Fruit fly (Drosophila melanogaster) whole organism, pupa: Measurements from ENCODE around the gene CG4653.

Experiments used
- CG12605 ChIP-seq: fragments of 200-800 bp; sonication (Bioruptor generic); IDR thresholded peaks from 2 replicates; pipeline ENCODE4 v1.3.6; 2022; ENCODE audit warnings: missing biosample characterization, missing genetic modification characterization
- CG13204 ChIP-seq: fragments of 200-800 bp; sonication (Bioruptor generic); optimal IDR thresholded peaks from 2 replicates; lab custom pipeline; 2018; ENCODE audit warnings: missing biosample characterization, mild to moderate bottlenecking, missing genetic modification characterization, moderate library complexity
- CG14655 ChIP-seq: fragments of 200-800 bp; sonication (Bioruptor generic); optimal IDR thresholded peaks from 3 replicates; lab custom pipeline; 2017; ENCODE audit warnings: mild to moderate bottlenecking, missing biosample characterization, missing genetic modification reagents, missing genetic modification characterization
- CG15710 ChIP-seq: fragments of 200-800 bp; sonication (Bioruptor generic); optimal IDR thresholded peaks from 2 replicates; lab custom pipeline; 2018; ENCODE audit warnings: missing biosample characterization, mild to moderate bottlenecking, missing genetic modification characterization, moderate library complexity
- CG17806 ChIP-seq: fragments of 200-800 bp; sonication (Bioruptor generic); optimal IDR thresholded peaks from 2 replicates; lab custom pipeline; 2018; ENCODE audit warnings: missing biosample characterization, mild to moderate bottlenecking, missing genetic modification characterization, moderate library complexity
- CG34367 ChIP-seq: fragments of 200-800 bp; sonication (Bioruptor generic); optimal IDR thresholded peaks from 2 replicates; lab custom pipeline; 2018; ENCODE audit warnings: missing biosample characterization, mild to moderate bottlenecking, missing genetic modification characterization
- CG4496 ChIP-seq: fragments of 200-800 bp; sonication (Bioruptor generic); IDR thresholded peaks from 3 replicates; pipeline ENCODE4 v1.3.6; 2022; ENCODE audit warnings: missing biosample characterization, missing genetic modification characterization
- CG8159 ChIP-seq: fragments of 200-800 bp; sonication (Bioruptor generic); optimal IDR thresholded peaks from 3 replicates; lab custom pipeline; 2018; ENCODE audit warnings: missing biosample characterization, mild to moderate bottlenecking, missing genetic modification characterization, moderate library complexity
- CG8301 ChIP-seq: fragments of 200-800 bp; sonication (Bioruptor generic); optimal IDR thresholded peaks from 2 replicates; lab custom pipeline; 2018; ENCODE audit warnings: missing biosample characterization, mild to moderate bottlenecking, missing genetic modification characterization
- CG9948 ChIP-seq: fragments of 200-800 bp; sonication (Bioruptor generic); optimal IDR thresholded peaks from 2 replicates; lab custom pipeline; 2018; ENCODE audit warnings: missing biosample characterization, mild to moderate bottlenecking, missing genetic modification characterization, moderate library complexity
- D1 ChIP-seq: fragments of 200-800 bp; sonication (Bioruptor generic); optimal IDR thresholded peaks from 2 replicates; lab custom pipeline; 2018; ENCODE audit warnings: missing biosample characterization, mild to moderate bottlenecking, missing genetic modification characterization, moderate library complexity
- EcR ChIP-seq: fragments of 200-800 bp; sonication (Bioruptor generic); optimal IDR thresholded peaks from 3 replicates; lab custom pipeline; 2019; ENCODE audit warnings: missing biosample characterization, missing genetic modification characterization, mild to moderate bottlenecking, moderate library complexity, missing genetic modification reagents
- Ets98B ChIP-seq: fragments of 200-800 bp; sonication (Bioruptor generic); IDR thresholded peaks from 2 replicates; pipeline ENCODE4 v1.3.6; 2022; ENCODE audit warnings: missing biosample characterization, missing genetic modification characterization
- Pif1A ChIP-seq: fragments of 200-800 bp; sonication (Bioruptor generic); optimal IDR thresholded peaks from 3 replicates; lab custom pipeline; 2016; ENCODE audit warnings: missing biosample characterization, missing genetic modification characterization
- Snoo ChIP-seq: fragments of 200-800 bp; sonication (Bioruptor generic); optimal IDR thresholded peaks from 3 replicates; lab custom pipeline; 2017; ENCODE audit warnings: missing biosample characterization, mild to moderate bottlenecking, missing genetic modification characterization, inconsistent platforms
- fd96Ca ChIP-seq: fragments of 200-800 bp; sonication (Bioruptor generic); IDR thresholded peaks from 3 replicates; pipeline ENCODE4 v1.3.6; 2022; ENCODE audit warnings: missing biosample characterization, missing genetic modification characterization
- gl ChIP-seq: fragments of 200-800 bp; sonication (Bioruptor generic); optimal IDR thresholded peaks from 2 replicates; lab custom pipeline; 2018; ENCODE audit warnings: missing biosample characterization, mild to moderate bottlenecking, missing genetic modification characterization
- rn ChIP-seq: fragments of 200-800 bp; sonication (Bioruptor generic); IDR thresholded peaks from 2 replicates; pipeline ENCODE4 v1.3.6; 2022; ENCODE audit warnings: missing biosample characterization, missing genetic modification characterization

Gene CG4653

DNA sequence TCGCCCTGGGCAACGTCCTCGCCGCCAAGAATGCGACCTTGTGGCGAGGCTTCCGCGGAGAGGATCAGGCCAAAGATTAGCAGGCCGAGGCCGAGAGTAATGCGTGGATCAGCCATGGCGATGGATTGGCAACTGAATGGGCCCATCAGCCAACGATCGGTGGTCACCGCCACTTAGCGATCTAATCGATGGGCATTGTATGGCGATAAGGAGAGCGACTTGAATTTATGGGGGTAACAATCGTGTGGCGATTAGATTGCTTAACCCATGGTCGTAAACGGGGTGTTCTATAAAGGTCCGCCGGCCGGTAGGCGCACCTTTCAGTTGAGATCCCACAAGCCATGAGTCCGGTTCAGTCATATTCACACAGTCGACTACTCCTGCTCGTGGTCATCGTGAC is at the start of gene CG4653, which contains the start of gene CG9673:
TSS of gene CG4653 (plus strand) at position 335 of the 400 bp plus-strand sequence.
TSS of gene CG9673 (minus strand) at position 138 of the 400 bp plus-strand sequence.
- TF ChIP-seq EcR (GFP tag; lab: Kevin White, UChicago) (no peak), fd96Ca (no peak), CG14655 (GFP tag; lab: Kevin White, UChicago) (no peak), CG17806 (tag; lab: Kevin White, UChicago) (no peak)

dm6 chrX:16654931-16655409 is 48.9 kb upstream of the CG4653 start, which contains the start of the genes Nemp and r:
TSS of gene Nemp (minus strand) at chrX:16655015.
TSS of gene r (plus strand) at chrX:16655359.
- TF ChIP-seq EcR (GFP tag; lab: Kevin White, UChicago) (no peak), CG8159 (no peak), CG8301 (tag; lab: Kevin White, UChicago) (no peak), CG9948 (no peak), gl (tag; lab: Kevin White, UChicago) (no peak), CG13204 (GFP tag; lab: Kevin White, UChicago) (no peak), D1 (tag; lab: Kevin White, UChicago) (no peak)

DNA sequence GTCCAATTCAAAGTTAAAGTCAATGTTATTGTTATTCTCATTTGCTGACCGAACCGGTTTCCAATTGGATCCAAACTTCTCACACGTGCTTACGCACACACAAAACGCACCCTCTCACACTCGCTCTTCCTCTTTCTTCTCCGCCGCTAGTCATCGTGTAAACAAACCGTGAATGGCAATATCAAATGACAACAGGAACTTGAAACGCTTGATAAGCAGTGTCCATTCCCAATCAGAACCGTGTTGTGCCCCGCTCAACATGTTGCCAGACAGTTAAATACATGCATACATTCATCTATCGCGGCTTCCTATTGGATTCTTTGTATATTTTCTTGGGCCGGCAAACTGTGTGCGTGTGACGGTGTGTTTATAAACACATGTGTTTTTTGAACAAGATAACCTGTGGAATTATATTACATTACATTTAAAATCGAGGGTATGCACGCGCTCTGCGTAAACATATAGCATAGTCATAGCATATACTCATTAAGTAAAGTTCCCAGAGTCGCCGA is 48.1 kb upstream of the CG4653 start:
- peak; percentile 27 for TF ChIP-seq Snoo (tag; lab: Kevin White, UChicago)
- no peak for TF ChIP-seq CG4496 (GFP tag; lab: Robert Waterston, UW)
- TF ChIP-seq CG13204 (GFP tag; lab: Kevin White, UChicago): peak; percentile 90
- no peak for TF ChIP-seq CG34367 (tag; lab: Kevin White, UChicago)
- TF ChIP-seq Ets98B (GFP tag; lab: Robert Waterston, UW): 0 out of 2 replicates have a peak, but pooled peaks have one; percentile 16
- TF ChIP-seq EcR (GFP tag; lab: Kevin White, UChicago): peak; percentile 34
- TF ChIP-seq, all 21 proteins: peak for 4

- TF ChIP-seq Snoo (tag; lab: Kevin White, UChicago) (no peak), CG8159 (no peak), CG12605 (no peak), Ets98B (GFP tag; lab: Robert Waterston, UW) (no peak), CG17806 (tag; lab: Kevin White, UChicago) (no peak)
Observed at dm6 chrX:16660632-16661031, 43.2 kb upstream of the CG4653 start.

- TF ChIP-seq CG8159: peak; percentile 7
- no peak for TF ChIP-seq CG17806 (tag; lab: Kevin White, UChicago)
- TF ChIP-seq Snoo (tag; lab: Kevin White, UChicago): no peak
- no peak for TF ChIP-seq Ets98B (GFP tag; lab: Robert Waterston, UW)
- TF ChIP-seq D1 (tag; lab: Kevin White, UChicago): no peak
- no peak for TF ChIP-seq CG12605
- TF ChIP-seq rn (GFP tag; lab: Robert Waterston, UW): no peak
- no peak for TF ChIP-seq CG9948
- peak; percentile 17 for TF ChIP-seq CG15710
- TF ChIP-seq CG34367 (tag; lab: Kevin White, UChicago): no peak
- no peak for TF ChIP-seq fd96Ca
- no peak for TF ChIP-seq EcR (GFP tag; lab: Kevin White, UChicago)
- TF ChIP-seq, all 21 proteins: peak for 2
Observed at dm6 chrX:16664405-16665064, 39.3 kb upstream of the CG4653 start, which contains the start of gene CG15865. TSS of gene CG15865 (minus strand) at chrX:16664455.

- TF ChIP-seq CG4496 (GFP tag; lab: Robert Waterston, UW) (0 out of 3 replicates have a peak, but pooled peaks have one; percentile 49), Snoo (tag; lab: Kevin White, UChicago) (no peak)
- TF ChIP-seq, all 21 proteins: peak for 1
Observed at dm6 chrX:16669849-16670248, 34.0 kb upstream of the CG4653 start.

- TF ChIP-seq fd96Ca (no peak), Pif1A (GFP tag; lab: Kevin White, UChicago) (peak; percentile 5)
Observed at dm6 chrX:16670262-16670661, 33.6 kb upstream of the CG4653 start.

dm6 chrX:16670691-16671481 is 33.0 kb upstream of the CG4653 start:
- TF ChIP-seq CG13204 (GFP tag; lab: Kevin White, UChicago): peak; percentile 75
- TF ChIP-seq CG14655 (GFP tag; lab: Kevin White, UChicago): peak; percentile 7
- TF ChIP-seq CG8301 (tag; lab: Kevin White, UChicago): no peak
- TF ChIP-seq CG15710: no peak
- TF ChIP-seq CG4496 (GFP tag; lab: Robert Waterston, UW): peak; percentile 49; the same call in 1 of the 3 replicates
